Worm (Caenorhabditis elegans): ENCODE data around the gene C36B7.2.

The C36B7.2 gene

ce11 chrX:7155879-7156278 is 49.7 kb downstream of the C36B7.2 start, which contains the start of gene C54D1.7:
Gene C54D1.7, minus strand, starts transcription at chrX:7156035.
- no peak for TF ChIP-seq zip-8 (tag; optimal IDR thresholded peaks at IDR 0.05)
- peak; percentile 23 for TF ChIP-seq elt-3 (tag; optimal IDR thresholded peaks at IDR 0.05)

DNA sequence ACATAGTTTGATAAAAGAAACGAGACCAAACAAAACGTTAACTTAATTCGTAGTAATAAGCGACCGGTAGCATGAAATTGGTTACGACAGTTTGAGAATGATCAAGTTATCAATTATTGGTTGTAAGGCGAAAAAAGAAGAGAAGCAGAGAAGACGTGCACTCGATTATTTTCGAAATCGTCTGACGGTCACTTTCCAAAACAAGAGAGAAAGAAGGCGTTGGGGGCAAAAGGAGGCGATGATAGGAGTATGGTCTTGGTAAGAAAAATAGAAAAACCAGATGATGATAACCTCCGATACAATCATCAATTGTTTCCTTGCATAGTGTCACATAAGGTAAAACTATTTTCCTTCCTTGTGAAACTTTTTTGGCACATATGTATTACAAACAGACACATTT is 51.3 kb downstream of the C36B7.2 start:
- no peak for TF ChIP-seq bed-3 (GFP tag; optimal IDR thresholded peaks at IDR 0.05)
- no peak for TF ChIP-seq M03D4.4 (tag; optimal IDR thresholded peaks at IDR 0.05)
- no peak for TF ChIP-seq cnd-1 (tag; optimal IDR thresholded peaks at IDR 0.05)
- TF ChIP-seq ceh-83 (GFP tag; optimal IDR thresholded peaks at IDR 0.05) = no peak
